Fruit fly (Drosophila melanogaster): ENCODE results near the gene JhI-21.
A peak's percentile ranks its signal among the peaks of the same experiment; 100 is the strongest.

Gene JhI-21

DNA sequence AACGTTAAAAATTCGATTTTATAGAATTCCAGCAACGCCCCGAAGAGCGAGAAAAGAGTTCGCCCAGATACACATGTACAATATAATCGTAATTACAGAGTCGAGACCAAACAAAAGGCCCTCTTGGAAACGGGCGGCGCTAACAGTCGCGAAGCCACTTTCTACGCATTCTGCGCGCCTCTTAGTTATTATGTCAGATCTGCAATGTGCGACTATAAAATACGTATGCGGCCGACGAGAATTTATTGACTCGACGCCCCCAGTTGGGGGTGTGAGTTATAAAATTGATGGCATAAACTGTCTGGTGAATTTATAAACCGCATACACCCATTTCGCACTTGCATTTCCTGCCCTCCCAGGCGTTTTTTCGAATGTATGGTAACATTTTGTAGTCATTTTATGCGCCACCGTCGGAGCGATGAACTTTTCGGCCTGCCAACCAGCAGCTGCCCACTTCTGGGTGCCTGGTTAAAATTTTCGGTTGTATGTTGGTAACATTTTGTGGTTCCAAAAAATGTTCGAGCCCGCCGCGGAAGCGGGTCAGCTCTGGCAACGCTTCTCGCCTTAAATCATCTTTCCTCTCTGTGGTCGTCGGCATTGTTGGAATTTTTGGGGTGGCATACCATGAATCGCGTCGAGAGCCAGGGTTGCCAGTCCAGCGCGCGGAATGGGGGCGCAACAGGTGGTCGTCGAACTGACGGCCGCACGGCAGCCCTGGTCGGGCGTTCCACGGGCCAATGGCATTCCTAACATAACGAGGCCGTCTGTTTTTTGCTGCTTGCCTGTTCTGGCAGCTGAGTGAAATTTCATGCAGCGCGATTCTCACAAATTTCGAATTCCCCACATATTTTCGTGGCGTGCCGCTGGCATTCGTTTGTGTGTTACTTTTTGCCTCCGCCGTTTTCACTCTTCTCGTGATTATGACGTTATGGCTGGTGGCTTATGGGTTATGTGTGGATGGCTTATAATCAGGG is 43.9 kb downstream of the JhI-21 start (continued):
- peak; percentile 61; the same call in 2 of the 3 replicates for TF ChIP-seq CG7357 (GFP tag; IDR thresholded peaks at IDR 0.05)
- TF ChIP-seq Lpt (GFP tag; optimal IDR thresholded peaks at IDR 0.05), result no peak
- no peak for TF ChIP-seq CG7963 (GFP tag; IDR thresholded peaks at IDR 0.05; ENCODE audit: partially characterized antibody)
- TF ChIP-seq CHES-1-like (GFP tag; optimal IDR thresholded peaks at IDR 0.05), result peak; percentile 91
- TF ChIP-seq CG14667 (GFP tag; IDR thresholded peaks at IDR 0.05), result no peak
- TF ChIP-seq CG4360 (GFP tag; IDR thresholded peaks at IDR 0.05), result no peak
- TF ChIP-seq dmrt11E (tag; optimal IDR thresholded peaks at IDR 0.05), result no peak
- no peak for TF ChIP-seq CG34422 (GFP tag; IDR thresholded peaks at IDR 0.05)
- no peak for TF ChIP-seq prd (optimal IDR thresholded peaks at IDR 0.05)
- TF ChIP-seq prd (GFP tag; IDR thresholded peaks at IDR 0.05), result no peak
- peak; percentile 100 for TF ChIP-seq kah (GFP tag; optimal IDR thresholded peaks at IDR 0.05)
- no peak for TF ChIP-seq sens-2 (GFP tag; IDR thresholded peaks at IDR 0.05)
- peak; percentile 18 for TF ChIP-seq vfl (GFP tag; optimal IDR thresholded peaks at IDR 0.05)
- peak in 1 of 2 experiments; percentile 98 for TF ChIP-seq tll (GFP tag; optimal IDR thresholded peaks at IDR 0.05)
- no peak for TF ChIP-seq Atf6 (GFP tag; IDR thresholded peaks at IDR 0.05)

DNA sequence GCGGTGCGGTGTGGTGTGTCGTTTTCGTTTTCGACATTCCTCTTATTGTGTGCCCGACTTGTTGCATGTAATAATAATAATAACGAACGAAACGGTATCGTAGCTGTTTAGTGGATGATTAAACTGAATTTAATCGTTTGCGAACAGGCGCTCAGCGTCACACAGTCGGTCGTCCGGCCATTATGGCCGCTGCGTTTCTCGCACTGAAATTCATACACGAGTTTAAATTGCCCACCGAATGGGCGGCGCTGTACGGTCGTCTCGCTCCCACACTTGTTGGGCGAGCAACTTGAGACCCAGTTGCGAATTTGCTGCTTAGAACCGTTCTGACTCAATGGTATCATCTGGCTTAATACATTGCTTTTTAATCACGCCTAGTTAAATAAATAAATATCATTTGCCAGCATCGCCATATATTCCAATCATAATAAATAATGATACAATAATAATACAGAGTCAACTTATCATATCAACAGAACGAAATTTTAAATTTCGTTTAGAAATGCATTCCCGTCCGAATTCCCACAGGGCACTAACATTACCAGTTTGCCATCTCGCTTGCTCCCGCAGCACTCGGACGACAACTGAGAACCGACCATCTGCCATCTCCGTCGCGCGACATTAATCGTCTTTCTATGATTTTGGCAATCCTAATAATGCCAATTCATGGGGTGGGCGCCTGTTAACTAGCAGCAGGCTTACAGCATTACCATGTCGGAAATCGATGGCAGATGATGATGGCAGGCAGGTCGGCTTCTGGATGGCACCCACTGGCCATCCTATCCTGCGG is 44.8 kb downstream of the JhI-21 start:
- TF ChIP-seq CG16815 (GFP tag; optimal IDR thresholded peaks at IDR 0.05) (peak; percentile 89), CG14667 (GFP tag; IDR thresholded peaks at IDR 0.05) (no peak), CG3995 (GFP tag; optimal IDR thresholded peaks at IDR 0.05) (peak; percentile 73), mld (GFP tag; IDR thresholded peaks at IDR 0.05; ENCODE audit: partially characterized antibody) (no peak), Lim3 (GFP tag; IDR thresholded peaks at IDR 0.05) (no peak), dmrt99B (tag; optimal IDR thresholded peaks at IDR 0.05) (peak; percentile 92), Bteb2 (GFP tag; optimal IDR thresholded peaks at IDR 0.05) (peak; percentile 77), bbx (GFP tag; IDR thresholded peaks at IDR 0.05; ENCODE audit: partially characterized antibody) (no peak), Aef1 (GFP tag; IDR thresholded peaks at IDR 0.05) (no peak), CG16863 (GFP tag; optimal IDR thresholded peaks at IDR 0.05) (peak; percentile 74), Kr (GFP tag; optimal IDR thresholded peaks at IDR 0.05) (no peak), CG11695 (GFP tag; IDR thresholded peaks at IDR 0.05) (no peak), CG9727 (GFP tag; optimal IDR thresholded peaks at IDR 0.05) (peak; percentile 92), HHEX (GFP tag; optimal IDR thresholded peaks at IDR 0.05) (peak; percentile 89), pnt (GFP tag; optimal IDR thresholded peaks at IDR 0.05) (peak; percentile 67), Deaf1 (tag; optimal IDR thresholded peaks at IDR 0.05) (peak; percentile 61), CG17361 (GFP tag; IDR thresholded peaks at IDR 0.05) (no peak), TFAM (GFP tag; optimal IDR thresholded peaks at IDR 0.05) (peak; percentile 8), CG10274 (GFP tag; optimal IDR thresholded peaks at IDR 0.05) (peak; percentile 76), Max (GFP tag; optimal IDR thresholded peaks at IDR 0.05) (peak; percentile 84), CG2199 (GFP tag; IDR thresholded peaks at IDR 0.05) (no peak), CG31388 (GFP tag; optimal IDR thresholded peaks at IDR 0.05) (peak; percentile 43), Blimp-1 (GFP tag; optimal IDR thresholded peaks at IDR 0.05) (peak; percentile 64), salm (tag; optimal IDR thresholded peaks at IDR 0.05) (peak; percentile 73), CG6765 (GFP tag; optimal IDR thresholded peaks at IDR 0.05) (peak; percentile 87), BtbVII (GFP tag; optimal IDR thresholded peaks at IDR 0.05) (peak; percentile 91), pita (GFP tag; optimal IDR thresholded peaks at IDR 0.05) (no peak), Dek (tag; optimal IDR thresholded peaks at IDR 0.05) (peak; percentile 93), CG17186 (GFP tag; optimal IDR thresholded peaks at IDR 0.05) (peak; percentile 32), CG10959 (GFP tag; IDR thresholded peaks at IDR 0.05) (no peak), CG12104 (GFP tag; optimal IDR thresholded peaks at IDR 0.05) (peak; percentile 68), ssp (GFP tag; IDR thresholded peaks at IDR 0.05) (no peak), CG7556 (GFP tag; optimal IDR thresholded peaks at IDR 0.05) (peak; percentile 95)
